Fruit fly (Drosophila melanogaster) ovary, adult (tissue): ENCODE measurements around the gene Gpdh1.

Experiments used
- CG17801 ChIP-seq: fragments of 200-800 bp; optimal IDR thresholded peaks from 2 replicates; lab custom pipeline; 2019; ENCODE audit warnings: missing biosample characterization, mild to moderate bottlenecking, missing genetic modification characterization, moderate library complexity; ENCODE audit not compliant: partially characterized antibody

Gene Gpdh1

dm6 chr2L:5979957-5980861, 36.8 kb downstream of the Gpdh1 start:
- peak; percentile 70 for TF ChIP-seq CG17801

dm6 chr2L:5980862-5981432, 37.5 kb downstream of the Gpdh1 start, which contains the start of gene chic:
chic (minus strand) TSS chr2L:5981018.
- TF ChIP-seq CG17801: peak; percentile 43

- TF ChIP-seq CG17801: peak; percentile 27
These were observed 38.2 kb downstream of the Gpdh1 start, which contains the start of gene eIF4A for dm6 chr2L:5981433-5982333. eIF4A (plus strand) TSS chr2L:5981764.

- peak; percentile 64 for TF ChIP-seq CG17801
These were observed 39.0 kb downstream of the Gpdh1 start for dm6 chr2L:5982334-5982987.

- TF ChIP-seq CG17801: no peak
These were observed 39.8 kb downstream of the Gpdh1 start for dm6 chr2L:5983236-5983635.

dm6 chr2L:5986094-5986493, 42.7 kb downstream of the Gpdh1 start, which contains the start of gene ifc:
ifc (plus strand) TSS chr2L:5986348.
- peak; percentile 63 for TF ChIP-seq CG17801

- TF ChIP-seq CG17801: no peak
These were observed 43.5 kb downstream of the Gpdh1 start for dm6 chr2L:5986940-5987339.

- no peak for TF ChIP-seq CG17801
These were observed 45.0 kb downstream of the Gpdh1 start for dm6 chr2L:5988115-5989092.

dm6 chr2L:5990447-5990846, 47.0 kb downstream of the Gpdh1 start:
- no peak for TF ChIP-seq CG17801

- TF ChIP-seq CG17801: no peak
These were observed 54.3 kb downstream of the Gpdh1 start for dm6 chr2L:5997609-5998229.

dm6 chr2L:5998383-5998782, 54.9 kb downstream of the Gpdh1 start:
- TF ChIP-seq CG17801: no peak
